Fruit fly (Drosophila melanogaster): ENCODE data around the gene CG14312.

CG14312 gene

dm6 chr3R:18244171-18245043 is 38.9 kb downstream of the CG14312 start (continued):
- TF ChIP-seq CG30403 (GFP tag; optimal IDR thresholded peaks at IDR 0.05) (no peak), h (optimal IDR thresholded peaks at IDR 0.05) (no peak), CG33557 (GFP tag; optimal IDR thresholded peaks at IDR 0.05) (no peak), CG15011 (GFP tag; optimal IDR thresholded peaks at IDR 0.05) (no peak), usp (GFP tag; optimal IDR thresholded peaks at IDR 0.05) (no peak), gro (GFP tag; optimal IDR thresholded peaks at IDR 0.05) (no peak), Camta (GFP tag; optimal IDR thresholded peaks at IDR 0.05) (no peak), hth (optimal IDR thresholded peaks at IDR 0.05) (no peak), CG15479 (GFP tag; optimal IDR thresholded peaks at IDR 0.05) (no peak), sens (GFP tag) (peak; percentile 72), CG34224 (GFP tag; IDR thresholded peaks at IDR 0.05; ENCODE audit: partially characterized antibody) (0 out of 3 replicates have a peak, but pooled peaks have one; percentile 19), CG10979 (tag; optimal IDR thresholded peaks at IDR 0.05) (no peak), Nf-YC (tag; optimal IDR thresholded peaks at IDR 0.05) (peak; percentile 74), Taf1 (GFP tag; IDR thresholded peaks at IDR 0.05) (peak; percentile 23; the same call in 1 of the 2 replicates), Oaz (GFP tag; IDR thresholded peaks at IDR 0.05) (no peak), ro (GFP tag; IDR thresholded peaks at IDR 0.05) (no peak), CG11696 (GFP tag; IDR thresholded peaks at IDR 0.05) (no peak), Dip2 (GFP tag; IDR thresholded peaks at IDR 0.05) (no peak), CG9437 (GFP tag; optimal IDR thresholded peaks at IDR 0.05) (peak; percentile 22), psq (GFP tag; optimal IDR thresholded peaks at IDR 0.05) (no peak), ap (GFP tag; IDR thresholded peaks at IDR 0.05) (no peak), CG12942 (GFP tag; optimal IDR thresholded peaks at IDR 0.05) (no peak), hb (GFP tag; IDR thresholded peaks at IDR 0.05; ENCODE audit: partially characterized antibody) (no peak), CG14667 (GFP tag; IDR thresholded peaks at IDR 0.05) (no peak), mld (GFP tag; IDR thresholded peaks at IDR 0.05; ENCODE audit: partially characterized antibody) (no peak), otp (GFP tag; IDR thresholded peaks at IDR 0.05) (no peak), CG10959 (GFP tag; IDR thresholded peaks at IDR 0.05) (no peak), ham (GFP tag; IDR thresholded peaks at IDR 0.05) (no peak), vnd (GFP tag; IDR thresholded peaks at IDR 0.05; ENCODE audit: partially characterized antibody) (no peak), cato (GFP tag; optimal IDR thresholded peaks at IDR 0.05; ENCODE audit: borderline replicate concordance) (no peak), Bgb (GFP tag; IDR thresholded peaks at IDR 0.05; ENCODE audit: partially characterized antibody) (peak; percentile 28; the same call in 1 of the 2 replicates), Ssrp (tag; optimal IDR thresholded peaks at IDR 0.05) (no peak), nom (GFP tag; optimal IDR thresholded peaks at IDR 0.05) (peak; percentile 61), CG12104 (GFP tag; optimal IDR thresholded peaks at IDR 0.05) (no peak), eve (GFP tag; optimal IDR thresholded peaks at IDR 0.05) (no peak), CG11093 (GFP tag; IDR thresholded peaks at IDR 0.05) (no peak), row (GFP tag; IDR thresholded peaks at IDR 0.05) (peak; percentile 63), esg (GFP tag; conservative IDR thresholded peaks at IDR 0.05) (no peak), Fer1 (GFP tag; optimal IDR thresholded peaks at IDR 0.05) (peak; percentile 9), Fer2 (tag; optimal IDR thresholded peaks at IDR 0.05) (no peak), MTF-1 (GFP tag; optimal IDR thresholded peaks at IDR 0.05; ENCODE audit: borderline replicate concordance) (no peak), CG8281 (tag; optimal IDR thresholded peaks at IDR 0.05) (peak; percentile 88), jing (GFP tag; optimal IDR thresholded peaks at IDR 0.05) (no peak), bab2 (GFP tag; optimal IDR thresholded peaks at IDR 0.05) (no peak), dysf (GFP tag; IDR thresholded peaks at IDR 0.05) (peak; percentile 41; the same call in 1 of the 3 replicates), CG14860 (GFP tag; IDR thresholded peaks at IDR 0.05; ENCODE audit: partially characterized antibody) (no peak), CG31365 (tag; optimal IDR thresholded peaks at IDR 0.05) (no peak), CG18476 (GFP tag; optimal IDR thresholded peaks at IDR 0.05) (no peak), crol (GFP tag; IDR thresholded peaks at IDR 0.05) (peak; percentile 100), slbo (GFP tag; IDR thresholded peaks at IDR 0.05) (peak; percentile 13; the same call in 1 of the 2 replicates)
